Fruit fly (Drosophila melanogaster) whole organism, wandering third instar larva: ENCODE results near the gene Dyro.
A peak's percentile ranks its signal among the peaks of the same experiment; 100 is the strongest.

Experiments used
- CG32264 ChIP-seq: fragments of 200-800 bp; sonication (Bioruptor generic); optimal IDR thresholded peaks from 2 replicates; lab custom pipeline; 2016; ENCODE audit warnings: missing biosample characterization, missing genetic modification characterization
- CG9705 ChIP-seq: fragments of 200-800 bp; sonication (Bioruptor generic); optimal IDR thresholded peaks from 2 replicates; lab custom pipeline; 2018; ENCODE audit warnings: missing biosample characterization, mild to moderate bottlenecking, missing genetic modification characterization
- CrebA ChIP-seq: fragments of 200-800 bp; sonication (Bioruptor generic); optimal IDR thresholded peaks from 2 replicates; lab custom pipeline; 2016; ENCODE audit warnings: missing biosample characterization, mild to moderate bottlenecking, missing genetic modification characterization, borderline replicate concordance
- Dif ChIP-seq: fragments of 200-275, 200-300 bp; sonication (Bioruptor generic); optimal IDR thresholded peaks from 2 replicates; lab custom pipeline; 2018; ENCODE audit warnings: missing biosample characterization, missing genetic modification characterization; ENCODE audit not compliant: partially characterized antibody
- HLH106 ChIP-seq: fragments of 200-800 bp; optimal IDR thresholded peaks from 3 replicates; lab custom pipeline; 2019; ENCODE audit warnings: missing biosample characterization, mild to moderate bottlenecking, missing genetic modification characterization, moderate library complexity
- Hnf4 ChIP-seq: fragments of 200-800 bp; sonication (Bioruptor generic); optimal IDR thresholded peaks from 2 replicates; lab custom pipeline; 2016; ENCODE audit warnings: missing biosample characterization, mild to moderate bottlenecking, missing genetic modification characterization
- Hr78 ChIP-seq: fragments of >200 bp; optimal IDR thresholded peaks from 2 replicates; lab custom pipeline; 2017; ENCODE audit warnings: missing biosample characterization, missing genetic modification characterization
- Hr83 ChIP-seq: fragments of 200-300 bp; sonication (Bioruptor generic); optimal IDR thresholded peaks from 2 replicates; lab custom pipeline; 2016; ENCODE audit warnings: missing biosample characterization, mild to moderate bottlenecking, missing genetic modification characterization, moderate library complexity; ENCODE audit not compliant: poor library complexity, severe bottlenecking
- Mio ChIP-seq: sonication (Bioruptor generic); optimal IDR thresholded peaks from 2 replicates; lab custom pipeline; 2016; ENCODE audit warnings: missing biosample characterization, missing genetic modification characterization
- Myc ChIP-seq: fragments of >200 bp; optimal IDR thresholded peaks from 2 replicates; lab custom pipeline; 2017
- OdsH ChIP-seq: fragments of 200-800 bp; sonication (Bioruptor generic); optimal IDR thresholded peaks from 2 replicates; lab custom pipeline; 2016; ENCODE audit warnings: missing biosample characterization, mild to moderate bottlenecking, missing genetic modification characterization
- Rel ChIP-seq, 2 experiments: fragments of 200-800 bp; sonication (Bioruptor generic) in 1 of 2; optimal IDR thresholded peaks; 2 replicates in 1 of 2; 3 replicates in 1 of 2; lab custom pipeline; 2016 to 2019; ENCODE audit warnings: mild to moderate bottlenecking in 2 of 2, missing biosample characterization in 2 of 2, missing genetic modification characterization in 2 of 2, moderate library complexity in 1 of 2
- Sp1 ChIP-seq: fragments of 200-800 bp; sonication (Bioruptor generic); optimal IDR thresholded peaks from 3 replicates; lab custom pipeline; 2019; ENCODE audit warnings: missing biosample characterization, mild to moderate bottlenecking, missing genetic modification characterization, moderate library complexity
- Vsx2 ChIP-seq: fragments of 200-300, 225-300 bp; sonication (Bioruptor generic); optimal IDR thresholded peaks from 2 replicates; lab custom pipeline; 2018; ENCODE audit warnings: missing biosample characterization, missing genetic modification characterization; ENCODE audit not compliant: partially characterized antibody
- br ChIP-seq: fragments of 200-800 bp; sonication (Bioruptor generic); optimal IDR thresholded peaks from 2 replicates; lab custom pipeline; 2016; ENCODE audit warnings: missing biosample characterization, missing genetic modification characterization
- dl ChIP-seq, 2 experiments: fragments of 175-275, 200-275 bp in 1 of 2; fragments of 200-275 bp in 1 of 2; sonication (Bioruptor generic); optimal IDR thresholded peaks; lab custom pipeline; 2018; ENCODE audit warnings: mild to moderate bottlenecking in 2 of 2, missing biosample characterization in 2 of 2, missing genetic modification characterization in 2 of 2, moderate library complexity in 2 of 2; ENCODE audit not compliant: partially characterized antibody in 2 of 2, insufficient read depth in 1 of 2
- dmrt93B ChIP-seq: fragments of 200-800 bp; sonication (Bioruptor generic); optimal IDR thresholded peaks from 2 replicates; lab custom pipeline; 2018; ENCODE audit warnings: missing biosample characterization, mild to moderate bottlenecking, missing genetic modification characterization
- ey ChIP-seq: fragments of 200-800 bp; sonication (Bioruptor generic); optimal IDR thresholded peaks from 2 replicates; lab custom pipeline; 2016; ENCODE audit warnings: missing biosample characterization, missing genetic modification characterization
- foxo ChIP-seq, 2 experiments: fragments of 200-800 bp; sonication (Bioruptor generic); optimal IDR thresholded peaks; 2 replicates in 1 of 2; 3 replicates in 1 of 2; lab custom pipeline; 2016 to 2017; ENCODE audit warnings: missing biosample characterization in 2 of 2, missing genetic modification characterization in 2 of 2
- fru ChIP-seq: fragments of 200-800 bp; sonication (Bioruptor generic); optimal IDR thresholded peaks from 3 replicates; lab custom pipeline; 2016; ENCODE audit warnings: missing biosample characterization, mild to moderate bottlenecking, missing genetic modification characterization
- h ChIP-seq: fragments of 200-800 bp; sonication (Bioruptor generic); optimal IDR thresholded peaks from 3 replicates; lab custom pipeline; 2016; ENCODE audit warnings: missing biosample characterization, mild to moderate bottlenecking, missing genetic modification characterization
- jim ChIP-seq: fragments of 175-275, 200-325 bp; sonication (Bioruptor generic); optimal IDR thresholded peaks from 2 replicates; lab custom pipeline; 2016; ENCODE audit warnings: missing biosample characterization, mild to moderate bottlenecking, missing genetic modification characterization
- psq ChIP-seq: fragments of 200-800 bp; sonication (Bioruptor generic); optimal IDR thresholded peaks from 3 replicates; lab custom pipeline; 2017; ENCODE audit warnings: missing biosample characterization, mild to moderate bottlenecking, missing genetic modification characterization, moderate library complexity
- rgr ChIP-seq: fragments of 200-800 bp; sonication (Bioruptor generic); optimal IDR thresholded peaks from 3 replicates; lab custom pipeline; 2016; ENCODE audit warnings: missing biosample characterization, mild to moderate bottlenecking, missing genetic modification characterization
- sage ChIP-seq: fragments of 200-800 bp; sonication (Bioruptor generic); optimal IDR thresholded peaks from 2 replicates; lab custom pipeline; 2016; ENCODE audit warnings: missing biosample characterization, mild to moderate bottlenecking, missing genetic modification characterization
- sv ChIP-seq: fragments of 200-800 bp; sonication (Bioruptor generic); optimal IDR thresholded peaks from 3 replicates; lab custom pipeline; 2016; ENCODE audit warnings: missing biosample characterization, missing genetic modification characterization
- tai ChIP-seq: sonication (Bioruptor generic); optimal IDR thresholded peaks from 2 replicates; lab custom pipeline; 2016; ENCODE audit warnings: missing biosample characterization, missing genetic modification characterization
- woc ChIP-seq: sonication (Bioruptor generic); optimal IDR thresholded peaks from 2 replicates; lab custom pipeline; 2016; ENCODE audit warnings: missing biosample characterization, mild to moderate bottlenecking, missing genetic modification characterization

Gene Dyro

dm6 chr3L:11243292-11243670, 52.4 kb downstream of the Dyro start:
- no peak for TF ChIP-seq Vsx2
- TF ChIP-seq ey (GFP tag; lab: Kevin White, UChicago) = no peak
- TF ChIP-seq fru (GFP tag; lab: Kevin White, UChicago) = no peak
- no peak for TF ChIP-seq CG32264 (GFP tag; lab: Kevin White, UChicago)
- TF ChIP-seq CrebA (GFP tag; lab: Kevin White, UChicago) = no peak
- TF ChIP-seq dl (GFP tag; optimal IDR thresholded peaks at IDR 0.05; lab: Kevin White, UChicago; ENCODE audit: insufficient read depth in 1 of 2, partially characterized antibody in 2 of 2) = no peak
- TF ChIP-seq Myc (lab: Kevin White, UChicago) = no peak
- no peak for TF ChIP-seq jim
- TF ChIP-seq sage (GFP tag; lab: Kevin White, UChicago) = no peak
- no peak for TF ChIP-seq Dif
- TF ChIP-seq dmrt93B (GFP tag; lab: Kevin White, UChicago) = no peak
- no peak for TF ChIP-seq Hnf4
- TF ChIP-seq CG9705 = no peak
- TF ChIP-seq Hr78 (GFP tag; lab: Kevin White, UChicago) = no peak
- TF ChIP-seq woc (GFP tag; lab: Kevin White, UChicago) = no peak
- TF ChIP-seq Sp1 (GFP tag; lab: Kevin White, UChicago) = no peak
- TF ChIP-seq Mio = no peak

dm6 chr3L:11242410-11243291, 53.1 kb downstream of the Dyro start:
- TF ChIP-seq br (GFP tag; lab: Kevin White, UChicago) (peak; percentile 39), tai (peak; percentile 44), CG9705 (no peak), Dif (peak; percentile 33), dl (GFP tag; optimal IDR thresholded peaks at IDR 0.05; lab: Kevin White, UChicago; ENCODE audit: insufficient read depth in 1 of 2, partially characterized antibody in 2 of 2) (peak in 1 of 2 experiments; percentile 33), Vsx2 (peak; percentile 20), HLH106 (tag; lab: Kevin White, UChicago) (no peak), foxo (GFP tag; optimal IDR thresholded peaks at IDR 0.05; lab: Kevin White, UChicago) (peak in 1 of 2 experiments; percentile 10)

- peak; percentile 65 for TF ChIP-seq br (GFP tag; lab: Kevin White, UChicago)
- no peak for TF ChIP-seq Hr83 (GFP tag; lab: Kevin White, UChicago)
- no peak for TF ChIP-seq Rel (GFP tag; optimal IDR thresholded peaks at IDR 0.05; lab: Kevin White, UChicago)
- TF ChIP-seq Rel (tag; optimal IDR thresholded peaks at IDR 0.05; lab: Kevin White, UChicago) = peak; percentile 39
- TF ChIP-seq h (GFP tag; lab: Kevin White, UChicago) = peak; percentile 56
Observed at dm6 chr3L:11241949-11242348, 53.8 kb downstream of the Dyro start.

DNA sequence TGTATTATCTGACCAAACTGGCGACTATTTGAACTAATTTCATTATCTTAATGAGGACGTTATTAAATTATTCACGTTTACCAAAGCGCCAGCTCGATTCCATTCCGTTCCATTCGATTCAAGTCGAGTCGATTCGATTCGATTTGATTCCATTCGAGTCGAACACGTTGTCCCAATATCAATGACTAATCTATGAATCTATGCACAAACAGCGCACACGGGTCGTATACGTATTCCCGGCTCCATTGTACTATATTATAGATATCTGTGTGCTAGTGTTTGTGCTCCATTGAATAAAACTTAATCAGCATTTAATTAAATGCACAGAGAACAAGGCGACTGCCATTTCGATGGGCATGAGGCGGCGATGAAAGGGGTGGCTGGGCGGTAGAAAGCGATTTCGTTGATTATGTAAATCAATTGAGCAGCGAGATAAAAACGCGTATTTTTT, 56.5 kb downstream of the Dyro start:
- peak; percentile 55 for TF ChIP-seq br (GFP tag; lab: Kevin White, UChicago)
- peak; percentile 13 for TF ChIP-seq CrebA (GFP tag; lab: Kevin White, UChicago)
- peak in 1 of 2 experiments; percentile 1 for TF ChIP-seq foxo (GFP tag; optimal IDR thresholded peaks at IDR 0.05; lab: Kevin White, UChicago)
- no peak for TF ChIP-seq Rel (GFP tag; optimal IDR thresholded peaks at IDR 0.05; lab: Kevin White, UChicago)
- peak; percentile 5 for TF ChIP-seq Rel (tag; optimal IDR thresholded peaks at IDR 0.05; lab: Kevin White, UChicago)
- peak; percentile 18 for TF ChIP-seq rgr (GFP tag; lab: Kevin White, UChicago)
- TF ChIP-seq tai = peak; percentile 9
- TF ChIP-seq OdsH (GFP tag; lab: Kevin White, UChicago) = no peak
- peak; percentile 2 for TF ChIP-seq psq (GFP tag; lab: Kevin White, UChicago)
- TF ChIP-seq h (GFP tag; lab: Kevin White, UChicago) = peak; percentile 49
- TF ChIP-seq dl (GFP tag; optimal IDR thresholded peaks at IDR 0.05; lab: Kevin White, UChicago; ENCODE audit: insufficient read depth in 1 of 2, partially characterized antibody in 2 of 2) = no peak
- no peak for TF ChIP-seq Vsx2
- no peak for TF ChIP-seq sv (GFP tag; lab: Kevin White, UChicago)
- no peak for TF ChIP-seq Myc (lab: Kevin White, UChicago)
- no peak for TF ChIP-seq fru (GFP tag; lab: Kevin White, UChicago)
